Fruit fly (Drosophila melanogaster) whole organism, embryonic: ENCODE results near the gene Gclc.

ENCODE experiments used
- Ada2b ChIP-seq: fragments of 200-800 bp; sonication (Bioruptor generic); IDR thresholded peaks from 2 replicates; pipeline ENCODE4 v1.3.6; 2022; ENCODE audit warnings: missing biosample characterization, missing genetic modification characterization
- Adf1 ChIP-seq: fragments of 200-800 bp; sonication (Bioruptor generic); IDR thresholded peaks from 2 replicates; pipeline ENCODE4 v1.3.6; 2022; ENCODE audit warnings: missing biosample characterization, missing genetic modification characterization
- CG10267 ChIP-seq: fragments of 200-800 bp; sonication (Bioruptor generic); optimal IDR thresholded peaks from 2 replicates; lab custom pipeline; 2018; ENCODE audit warnings: missing biosample characterization, mild to moderate bottlenecking, missing genetic modification characterization, moderate library complexity
- CG11247 ChIP-seq: fragments of 200-800 bp; sonication (Bioruptor generic); IDR thresholded peaks from 2 replicates; pipeline ENCODE4 v1.3.6; 2022; ENCODE audit warnings: missing biosample characterization, missing genetic modification characterization
- CG11456 ChIP-seq: fragments of 200-800 bp; sonication (Bioruptor generic); IDR thresholded peaks from 3 replicates; pipeline ENCODE4 v1.3.6; 2022; ENCODE audit warnings: missing biosample characterization, missing genetic modification characterization
- CG14667 ChIP-seq: fragments of 200-800 bp; sonication (Bioruptor generic); IDR thresholded peaks from 2 replicates; pipeline ENCODE4 v1.3.6; 2022; ENCODE audit warnings: missing biosample characterization, missing genetic modification characterization
- CG15073 ChIP-seq: fragments of 200-800 bp; sonication (Bioruptor generic); optimal IDR thresholded peaks from 2 replicates; lab custom pipeline; 2016; ENCODE audit warnings: missing biosample characterization, missing genetic modification characterization
- CG16863 ChIP-seq: fragments of 200-800 bp; sonication (Bioruptor generic); optimal IDR thresholded peaks from 3 replicates; lab custom pipeline; 2016; ENCODE audit warnings: missing biosample characterization, missing genetic modification characterization
- CG17186 ChIP-seq: fragments of 200-800 bp; sonication (Bioruptor generic); optimal IDR thresholded peaks from 3 replicates; lab custom pipeline; 2017; ENCODE audit warnings: missing biosample characterization, missing genetic modification reagents, missing genetic modification characterization
- CG17385 ChIP-seq: fragments of 200-800 bp; sonication (Bioruptor generic); optimal IDR thresholded peaks from 3 replicates; lab custom pipeline; 2018; ENCODE audit warnings: missing biosample characterization, mild to moderate bottlenecking, missing genetic modification characterization
- CG17612 ChIP-seq: fragments of 200-800 bp; sonication (Bioruptor generic); IDR thresholded peaks from 2 replicates; pipeline ENCODE4 v1.3.6; 2022; ENCODE audit warnings: missing biosample characterization, missing genetic modification characterization
- CG18011 ChIP-seq: fragments of 200-800 bp; sonication (Bioruptor generic); optimal IDR thresholded peaks from 2 replicates; lab custom pipeline; 2017; ENCODE audit warnings: missing biosample characterization, missing genetic modification characterization, mild to moderate bottlenecking, moderate library complexity, missing genotype
- CG2202 ChIP-seq: fragments of 200-800 bp; sonication (Bioruptor generic); optimal IDR thresholded peaks from 2 replicates; lab custom pipeline; 2018; ENCODE audit warnings: missing biosample characterization, mild to moderate bottlenecking, missing genetic modification characterization
- CG30431 ChIP-seq: fragments of 200-800 bp; sonication (Bioruptor generic); optimal IDR thresholded peaks from 2 replicates; lab custom pipeline; 2017; ENCODE audit warnings: missing biosample characterization, missing genetic modification characterization
- CG6791 ChIP-seq: fragments of 200-800 bp; sonication (Bioruptor generic); IDR thresholded peaks from 3 replicates; pipeline ENCODE4 v1.3.6; 2022; ENCODE audit warnings: missing biosample characterization, missing genetic modification characterization; ENCODE audit not compliant: partially characterized antibody
- CG7357 ChIP-seq: fragments of 200-800 bp; sonication (Bioruptor generic); IDR thresholded peaks from 3 replicates; pipeline ENCODE4 v1.3.6; 2022; ENCODE audit warnings: missing biosample characterization, missing genetic modification characterization
- CG9727 ChIP-seq: fragments of 200-800 bp; sonication (Bioruptor generic); optimal IDR thresholded peaks from 3 replicates; lab custom pipeline; 2017; ENCODE audit warnings: missing biosample characterization, mild to moderate bottlenecking, missing genetic modification characterization
- Eip74EF ChIP-seq, 2 experiments: fragments of 200-800 bp in 1 of 2; fragments of >200 bp in 1 of 2; sonication (Bioruptor generic) in 1 of 2; optimal IDR thresholded peaks; 2 replicates each; lab custom pipeline; 2017 to 2019; ENCODE audit warnings: missing biosample characterization in 2 of 2, missing genetic modification characterization in 2 of 2, mild to moderate bottlenecking in 1 of 2, moderate library complexity in 1 of 2
- Gsc ChIP-seq: fragments of 200-800 bp; sonication (Bioruptor generic); IDR thresholded peaks from 2 replicates; pipeline ENCODE4 v1.3.6; 2022; ENCODE audit warnings: missing biosample characterization, missing genetic modification characterization
- Hsf ChIP-seq: fragments of 200-800 bp; sonication (Bioruptor generic); optimal IDR thresholded peaks from 3 replicates; lab custom pipeline; 2016; ENCODE audit warnings: missing biosample characterization, missing genetic modification characterization
- Jarid2 ChIP-seq: fragments of 200-800 bp; sonication (Bioruptor generic); optimal IDR thresholded peaks from 3 replicates; lab custom pipeline; 2017; ENCODE audit warnings: mild to moderate bottlenecking, missing biosample characterization, missing genetic modification reagents, missing genetic modification characterization
- Mes4 ChIP-seq: fragments of 200-800 bp; sonication (Bioruptor generic); optimal IDR thresholded peaks from 2 replicates; lab custom pipeline; 2016; ENCODE audit warnings: missing biosample characterization, missing genetic modification characterization
- NFAT ChIP-seq: fragments of 200-800 bp; sonication (Bioruptor generic); IDR thresholded peaks from 2 replicates; pipeline ENCODE4 v1.3.6; 2022; ENCODE audit warnings: missing biosample characterization, missing genetic modification characterization
- NK7.1 ChIP-seq: fragments of 200-800 bp; sonication (Bioruptor generic); optimal IDR thresholded peaks from 3 replicates; lab custom pipeline; 2016; ENCODE audit warnings: missing biosample characterization, missing genetic modification characterization
- PHDP ChIP-seq: fragments of 200-800 bp; sonication (Bioruptor generic); optimal IDR thresholded peaks from 3 replicates; lab custom pipeline; 2018; ENCODE audit warnings: missing biosample characterization, mild to moderate bottlenecking, missing genetic modification characterization, moderate library complexity
- Pdp1 ChIP-seq, 2 experiments: fragments of 200-800 bp; sonication (Bioruptor generic); optimal IDR thresholded peaks; 3 replicates each; lab custom pipeline; 2016; ENCODE audit warnings: missing biosample characterization in 2 of 2, missing genetic modification characterization in 2 of 2, mild to moderate bottlenecking in 1 of 2, moderate library complexity in 1 of 2
- Rfx ChIP-seq: fragments of 200-800 bp; sonication (Bioruptor generic); IDR thresholded peaks from 2 replicates; pipeline ENCODE4 v1.3.6; 2022; ENCODE audit warnings: missing biosample characterization, missing genetic modification characterization
- Six4 ChIP-seq: fragments of 200-800 bp; sonication (Bioruptor generic); optimal IDR thresholded peaks from 2 replicates; lab custom pipeline; 2016; ENCODE audit warnings: missing biosample characterization, missing genetic modification characterization
- Sox100B ChIP-seq: fragments of 200-800 bp; sonication (Bioruptor generic); optimal IDR thresholded peaks from 3 replicates; lab custom pipeline; 2018; ENCODE audit warnings: missing biosample characterization, mild to moderate bottlenecking, missing genetic modification characterization
- ab ChIP-seq: fragments of 200-800 bp; sonication (Bioruptor generic); optimal IDR thresholded peaks from 2 replicates; lab custom pipeline; 2016; ENCODE audit warnings: missing biosample characterization, missing genetic modification characterization
- al ChIP-seq: fragments of 200-800 bp; sonication (Bioruptor generic); IDR thresholded peaks from 2 replicates; pipeline ENCODE4 v1.3.6; 2022; ENCODE audit warnings: missing biosample characterization, missing genetic modification characterization
- ase ChIP-seq: fragments of 200-800 bp; sonication (Bioruptor generic); IDR thresholded peaks from 3 replicates; pipeline ENCODE4 v1.3.6; 2022; ENCODE audit warnings: missing biosample characterization, missing genetic modification characterization
- bbx ChIP-seq: fragments of 200-800 bp; sonication (Bioruptor generic); IDR thresholded peaks from 2 replicates; pipeline ENCODE4 v1.3.6; 2022; ENCODE audit warnings: missing biosample characterization, missing genetic modification characterization; ENCODE audit not compliant: partially characterized antibody
- btn ChIP-seq: fragments of 200-800 bp; sonication (Bioruptor generic); optimal IDR thresholded peaks from 2 replicates; lab custom pipeline; 2016; ENCODE audit warnings: missing biosample characterization, missing genetic modification characterization
- cwo ChIP-seq: fragments of 200-800 bp; sonication (Bioruptor generic); optimal IDR thresholded peaks from 3 replicates; lab custom pipeline; 2017; ENCODE audit warnings: missing biosample characterization, missing genetic modification characterization, mild to moderate bottlenecking, moderate library complexity, missing genetic modification reagents
- ewg ChIP-seq: fragments of 200-800 bp; sonication (Bioruptor generic); optimal IDR thresholded peaks from 3 replicates; lab custom pipeline; 2017; ENCODE audit warnings: mild to moderate bottlenecking, missing biosample characterization, missing genetic modification reagents, missing genetic modification characterization
- fd64A ChIP-seq: fragments of 200-800 bp; sonication (Bioruptor generic); optimal IDR thresholded peaks from 3 replicates; lab custom pipeline; 2018; ENCODE audit warnings: missing biosample characterization, mild to moderate bottlenecking, missing genetic modification characterization
- fu2 ChIP-seq: fragments of 200-800 bp; sonication (Bioruptor generic); optimal IDR thresholded peaks from 2 replicates; lab custom pipeline; 2016; ENCODE audit warnings: missing biosample characterization, missing genetic modification characterization
- gfzf ChIP-seq: fragments of 200-800 bp; sonication (Bioruptor generic); optimal IDR thresholded peaks from 2 replicates; lab custom pipeline; 2016; ENCODE audit warnings: missing biosample characterization, mild to moderate bottlenecking, missing genetic modification characterization, moderate library complexity
- ham ChIP-seq: fragments of 200-800 bp; sonication (Bioruptor generic); IDR thresholded peaks from 2 replicates; pipeline ENCODE4 v1.3.6; 2022; ENCODE audit warnings: missing biosample characterization, missing genetic modification characterization
- hbn ChIP-seq: fragments of 200-800 bp; sonication (Bioruptor generic); IDR thresholded peaks from 2 replicates; pipeline ENCODE4 v1.3.6; 2022; ENCODE audit warnings: missing biosample characterization, missing genetic modification characterization; ENCODE audit not compliant: partially characterized antibody
- peb ChIP-seq: fragments of 200-800 bp; sonication (Bioruptor generic); IDR thresholded peaks from 2 replicates; pipeline ENCODE4 v1.3.6; 2022; ENCODE audit warnings: missing biosample characterization, missing genetic modification characterization
- sc ChIP-seq, 3 experiments: fragments of >200 bp in 2 of 3; fragments of 200-800 bp in 1 of 3; sonication (Bioruptor generic) in 1 of 3; optimal IDR thresholded peaks; 2 replicates in 2 of 3; 3 replicates in 1 of 3; lab custom pipeline; 2017; ENCODE audit warnings: mild to moderate bottlenecking in 1 of 3, missing biosample characterization in 1 of 3, missing genetic modification characterization in 1 of 3, missing genetic modification reagents in 1 of 3
- sens ChIP-seq: fragments of 200-800 bp; sonication (Bioruptor generic); peaks from one replicate; lab custom pipeline; 2016; ENCODE audit warnings: missing biosample characterization, missing genetic modification characterization
- sim ChIP-seq: fragments of 200-800 bp; sonication (Bioruptor generic); IDR thresholded peaks from 2 replicates; pipeline ENCODE4 v1.3.6; 2022; ENCODE audit warnings: missing biosample characterization, missing genetic modification characterization
- toy ChIP-seq: fragments of 200-800 bp; sonication (Bioruptor generic); IDR thresholded peaks from 2 replicates; pipeline ENCODE4 v1.3.6; 2022; ENCODE audit warnings: missing biosample characterization, missing genetic modification characterization
- ttk ChIP-seq: fragments of 200-800 bp; sonication (Bioruptor generic); IDR thresholded peaks from 2 replicates; pipeline ENCODE4 v2.1.2; 2022; ENCODE audit warnings: missing biosample characterization, missing genetic modification characterization
- zen2 ChIP-seq: fragments of 200-800 bp; sonication (Bioruptor generic); IDR thresholded peaks from 3 replicates; pipeline ENCODE4 v1.3.6; 2022; ENCODE audit warnings: missing biosample characterization, missing genetic modification characterization; ENCODE audit not compliant: partially characterized antibody

Gclc gene

DNA sequence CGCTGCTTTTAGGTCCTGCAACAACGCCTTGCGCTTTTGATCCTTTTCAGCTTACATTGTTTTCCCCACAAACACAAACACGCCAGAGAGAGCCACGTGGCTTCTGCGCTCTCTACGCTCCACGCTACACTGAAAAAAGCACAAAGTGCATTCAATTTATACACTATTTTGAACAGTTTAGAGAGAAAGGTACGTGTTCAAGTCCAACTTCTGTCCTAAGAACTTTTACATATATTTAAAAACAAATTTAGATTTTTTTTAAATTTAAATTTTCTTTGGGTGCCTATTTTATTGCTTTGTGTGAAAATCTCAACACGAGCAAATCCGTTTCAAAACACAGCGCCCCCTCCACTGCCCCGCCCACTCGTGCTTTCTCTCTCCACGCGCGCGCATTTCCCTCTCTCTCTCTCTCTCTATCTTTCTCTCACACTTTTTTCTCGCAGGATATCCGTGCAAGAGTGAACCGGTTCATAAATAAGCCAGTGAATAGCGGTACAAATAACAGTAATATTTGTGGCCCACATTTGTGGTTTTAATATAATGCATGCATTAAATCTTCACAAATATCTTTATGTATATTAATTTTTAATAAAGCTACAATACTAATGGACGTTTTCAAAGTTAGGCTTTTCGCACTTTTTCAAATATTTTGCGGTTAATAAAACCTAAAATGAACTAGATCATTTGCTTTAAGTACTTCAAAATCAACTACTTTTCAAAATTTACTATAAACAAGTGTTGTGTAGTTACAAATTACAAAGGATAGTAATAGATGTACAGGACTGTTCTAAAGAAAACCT is 15.7 kb downstream of the Gclc start (continued):
- peak; percentile 85 for TF ChIP-seq PHDP (tag; lab: Kevin White, UChicago)
- TF ChIP-seq Six4 (GFP tag; lab: Kevin White, UChicago): peak; percentile 70
- peak; percentile 68 for TF ChIP-seq sim (GFP tag; lab: Robert Waterston, UW)
- peak; percentile 40 for TF ChIP-seq NK7.1 (GFP tag; lab: Kevin White, UChicago)
- peak; percentile 63 for TF ChIP-seq Adf1 (GFP tag; lab: Robert Waterston, UW)
- TF ChIP-seq cwo: peak; percentile 84
- peak; percentile 26 for TF ChIP-seq Mes4 (GFP tag; lab: Kevin White, UChicago)
- TF ChIP-seq CG17186 (GFP tag; lab: Kevin White, UChicago): peak; percentile 40
- 0 out of 2 replicates have a peak, but pooled peaks have one; percentile 41 for TF ChIP-seq ham
- TF ChIP-seq CG10267 (tag; lab: Kevin White, UChicago): peak; percentile 74
- TF ChIP-seq CG7357 (GFP tag; lab: Robert Waterston, UW): peak; percentile 77
- TF ChIP-seq fu2 (GFP tag; lab: Kevin White, UChicago): no peak
- TF ChIP-seq CG16863 (GFP tag; lab: Kevin White, UChicago): peak; percentile 47
- peak; percentile 73 for TF ChIP-seq al (GFP tag; lab: Robert Waterston, UW)
- peak; percentile 76 for TF ChIP-seq Hsf (GFP tag; lab: Kevin White, UChicago)
- TF ChIP-seq CG30431: peak; percentile 66
- no peak for TF ChIP-seq CG6791 (GFP tag; lab: Robert Waterston, UW)
- TF ChIP-seq peb (GFP tag; lab: Robert Waterston, UW): peak; percentile 68
- peak; percentile 68 for TF ChIP-seq CG17612 (GFP tag; lab: Robert Waterston, UW)
- peak; percentile 63; the same call in 1 of the 2 replicates for TF ChIP-seq toy (GFP tag; lab: Robert Waterston, UW)
- TF ChIP-seq ttk: peak; percentile 74
- no peak for TF ChIP-seq btn (GFP tag; lab: Kevin White, UChicago)
- TF ChIP-seq sens (GFP tag; lab: Kevin White, UChicago): peak; percentile 93
- TF ChIP-seq Gsc (GFP tag; lab: Robert Waterston, UW): 0 out of 2 replicates have a peak, but pooled peaks have one; percentile 8
- TF ChIP-seq sc (optimal IDR thresholded peaks at IDR 0.05; lab: Kevin White, UChicago): no peak
- TF ChIP-seq sc (GFP tag; optimal IDR thresholded peaks at IDR 0.05; lab: Kevin White, UChicago): peak; percentile 69
- peak; percentile 87 for TF ChIP-seq Rfx
- TF ChIP-seq NFAT (GFP tag; lab: Robert Waterston, UW): peak; percentile 64
- no peak for TF ChIP-seq bbx (GFP tag; lab: Robert Waterston, UW)
- peak; percentile 81 for TF ChIP-seq CG11247 (GFP tag; lab: Robert Waterston, UW)
- peak; percentile 85 for TF ChIP-seq CG11456 (GFP tag; lab: Robert Waterston, UW)
- TF ChIP-seq hbn: no peak
- peak; percentile 26 for TF ChIP-seq CG18011 (GFP tag; lab: Kevin White, UChicago)
- peak; percentile 71 for TF ChIP-seq CG14667 (GFP tag; lab: Robert Waterston, UW)
- no peak for TF ChIP-seq gfzf (GFP tag; lab: Kevin White, UChicago)
- peak; percentile 49 for TF ChIP-seq fd64A (GFP tag; lab: Kevin White, UChicago)
- peak; percentile 59 for TF ChIP-seq Pdp1 (GFP tag; optimal IDR thresholded peaks at IDR 0.05; lab: Kevin White, UChicago)
- peak; percentile 95 for TF ChIP-seq ewg
- peak; percentile 60 for TF ChIP-seq CG2202 (tag; lab: Kevin White, UChicago)
- TF ChIP-seq zen2: no peak
- TF ChIP-seq Eip74EF (GFP tag; optimal IDR thresholded peaks at IDR 0.05; lab: Kevin White, UChicago): peak in 1 of 2 experiments; percentile 79
- TF ChIP-seq Jarid2 (GFP tag; lab: Kevin White, UChicago): peak; percentile 41
- no peak for TF ChIP-seq ab (GFP tag; lab: Kevin White, UChicago)
- peak; percentile 88 for TF ChIP-seq Ada2b (GFP tag; lab: Robert Waterston, UW)
- TF ChIP-seq CG15073 (GFP tag; lab: Kevin White, UChicago): peak; percentile 41
- TF ChIP-seq CG9727: peak; percentile 82
- TF ChIP-seq Sox100B (GFP tag; lab: Kevin White, UChicago): peak; percentile 77
- TF ChIP-seq ase: peak; percentile 75
- peak; percentile 82 for TF ChIP-seq CG17385 (GFP tag; lab: Kevin White, UChicago)
